Worm (Caenorhabditis elegans): ENCODE results near the gene egg-1.

Gene egg-1

DNA sequence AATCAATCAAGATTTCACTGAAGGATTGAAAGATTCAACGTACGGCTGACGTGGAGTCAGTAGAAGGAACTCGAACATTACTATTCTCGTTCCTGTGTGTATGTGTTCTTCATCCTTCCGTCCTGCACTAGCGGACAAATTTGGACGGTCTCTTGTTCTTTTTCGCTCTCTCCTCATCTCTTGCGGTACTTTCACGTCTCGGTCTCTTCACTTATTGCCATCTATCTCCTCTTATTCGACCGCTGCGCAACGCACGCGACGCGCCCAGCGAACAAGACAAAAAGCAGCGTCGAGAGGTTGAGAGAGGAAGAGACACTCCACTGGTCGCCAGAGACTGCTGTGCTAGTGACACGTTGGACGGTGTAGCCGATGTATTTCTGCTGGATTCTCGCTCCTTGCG, 12.5 kb upstream of the egg-1 start (continued):
- TF ChIP-seq dpl-1 (GFP tag; optimal IDR thresholded peaks at IDR 0.05) (peak in 2 of 3 experiments; percentile 49 to 62), unc-30 (tag; optimal IDR thresholded peaks at IDR 0.05) (no peak), mef-2 (tag; optimal IDR thresholded peaks at IDR 0.05) (no peak), lin-14 (GFP tag; optimal IDR thresholded peaks at IDR 0.05) (peak; percentile 90), lin-15B (tag; optimal IDR thresholded peaks at IDR 0.05) (peak; percentile 24), nhr-85 (tag) (no peak), mdl-1 (tag; optimal IDR thresholded peaks at IDR 0.05) (peak in 1 of 2 experiments; percentile 62), xbp-1 (tag; optimal IDR thresholded peaks at IDR 0.05) (peak; percentile 36), egl-13 (tag; optimal IDR thresholded peaks at IDR 0.05) (no peak), snpc-4 (tag; optimal IDR thresholded peaks at IDR 0.05) (peak; percentile 31), elt-3 (tag; optimal IDR thresholded peaks at IDR 0.05) (peak in 1 of 6 experiments; percentile 44), aha-1 (tag; optimal IDR thresholded peaks at IDR 0.05) (no peak), nhr-77 (tag; optimal IDR thresholded peaks at IDR 0.05) (peak; percentile 43), swsn-7 (tag; optimal IDR thresholded peaks at IDR 0.05) (peak; percentile 56), skn-1 (tag; optimal IDR thresholded peaks at IDR 0.05) (peak; percentile 54), unc-130 (tag; optimal IDR thresholded peaks at IDR 0.05) (no peak), aly-2 (tag; optimal IDR thresholded peaks at IDR 0.05) (no peak), C16A3.4 (tag; optimal IDR thresholded peaks at IDR 0.05) (peak; percentile 57), ceh-8 (GFP tag; optimal IDR thresholded peaks at IDR 0.05) (no peak), unc-86 (tag; optimal IDR thresholded peaks at IDR 0.05) (peak; percentile 35), lin-35 (GFP tag; optimal IDR thresholded peaks at IDR 0.05) (peak; percentile 55 to 64), jun-1 (tag; optimal IDR thresholded peaks at IDR 0.05) (peak; percentile 18)

ce11 chrIII:5717173-5717748, 10.7 kb upstream of the egg-1 start:
- no peak for TF ChIP-seq mdl-1 (tag; optimal IDR thresholded peaks at IDR 0.05)

DNA sequence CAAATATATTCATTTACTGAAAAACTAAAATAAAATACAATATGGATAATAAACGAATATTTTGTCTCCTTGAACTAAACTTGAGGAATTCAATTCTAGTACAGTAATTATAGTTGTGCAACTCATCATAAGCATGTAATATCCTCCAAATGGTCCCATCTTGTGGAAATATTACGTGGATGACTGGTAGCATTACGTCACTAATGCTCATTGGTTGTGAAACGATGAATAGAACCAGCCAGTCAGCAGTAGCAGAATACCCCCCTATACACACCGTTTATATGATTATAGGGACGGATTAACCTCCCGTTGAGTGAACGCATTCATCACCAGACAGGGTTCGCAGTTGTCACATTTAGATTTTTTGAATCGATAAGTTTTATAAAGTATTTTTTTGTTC, 9.6 kb upstream of the egg-1 start:
- TF ChIP-seq egl-27 (tag; optimal IDR thresholded peaks at IDR 0.05) = no peak
- no peak for TF ChIP-seq lin-13 (GFP tag; optimal IDR thresholded peaks at IDR 0.05)
- TF ChIP-seq nhr-77 (tag; optimal IDR thresholded peaks at IDR 0.05) = no peak
- TF ChIP-seq ama-1 (optimal IDR thresholded peaks at IDR 0.05) = no peak
- TF ChIP-seq grh-1 (GFP tag; IDR thresholded peaks at IDR 0.05) = no peak
- TF ChIP-seq lsy-2 (tag; optimal IDR thresholded peaks at IDR 0.05) = no peak
- no peak for TF ChIP-seq xbp-1 (tag; optimal IDR thresholded peaks at IDR 0.05)
- TF ChIP-seq ztf-11 (tag; optimal IDR thresholded peaks at IDR 0.05) = no peak
- TF ChIP-seq aly-2 (tag; optimal IDR thresholded peaks at IDR 0.05) = no peak
- no peak for TF ChIP-seq snpc-4 (tag; optimal IDR thresholded peaks at IDR 0.05)
- no peak for TF ChIP-seq nhr-28 (tag; optimal IDR thresholded peaks at IDR 0.05)
- no peak for TF ChIP-seq nhr-85 (tag)
- TF ChIP-seq vab-15 (tag; optimal IDR thresholded peaks at IDR 0.05) = no peak

ce11 chrIII:5719105-5719831, 8.7 kb upstream of the egg-1 start:
- peak; percentile 70 for TF ChIP-seq nhr-85 (tag)
- peak; percentile 6 for TF ChIP-seq blmp-1 (tag; optimal IDR thresholded peaks at IDR 0.05)
- no peak for TF ChIP-seq lin-13 (GFP tag; optimal IDR thresholded peaks at IDR 0.05)
- TF ChIP-seq nhr-12 (tag; optimal IDR thresholded peaks at IDR 0.05) = no peak
- TF ChIP-seq lin-14 (GFP tag; optimal IDR thresholded peaks at IDR 0.05) = peak; percentile 24
- TF ChIP-seq vab-15 (tag; optimal IDR thresholded peaks at IDR 0.05) = no peak

- TF ChIP-seq swsn-7 (tag; optimal IDR thresholded peaks at IDR 0.05) (no peak), lin-15B (tag; optimal IDR thresholded peaks at IDR 0.05) (no peak), ztf-11 (tag; optimal IDR thresholded peaks at IDR 0.05) (no peak), ces-1 (GFP tag; optimal IDR thresholded peaks at IDR 0.05) (no peak), efl-1 (optimal IDR thresholded peaks at IDR 0.05) (peak; percentile 75 to 98), efl-1 (GFP tag; optimal IDR thresholded peaks at IDR 0.05 in 1 of 2) (peak; percentile 72 to 96), mep-1 (tag; optimal IDR thresholded peaks at IDR 0.05) (no peak), ceh-8 (GFP tag; optimal IDR thresholded peaks at IDR 0.05) (no peak), unc-130 (tag; optimal IDR thresholded peaks at IDR 0.05) (no peak), jun-1 (tag; optimal IDR thresholded peaks at IDR 0.05) (no peak), vab-15 (tag; optimal IDR thresholded peaks at IDR 0.05) (no peak), lsy-2 (tag; optimal IDR thresholded peaks at IDR 0.05) (peak in 1 of 2 experiments; percentile 4), lir-3 (tag; optimal IDR thresholded peaks at IDR 0.05; ENCODE audit: poor library complexity) (no peak), dpl-1 (GFP tag; optimal IDR thresholded peaks at IDR 0.05) (peak; percentile 46 to 80 (median 71)), hpl-2 (GFP tag; optimal IDR thresholded peaks at IDR 0.05) (no peak), fkh-10 (GFP tag; optimal IDR thresholded peaks at IDR 0.05) (no peak), rnt-1 (tag; optimal IDR thresholded peaks at IDR 0.05) (no peak), nhr-84 (tag; optimal IDR thresholded peaks at IDR 0.05) (no peak), sptf-1 (tag; optimal IDR thresholded peaks at IDR 0.05) (no peak), nhr-12 (tag; optimal IDR thresholded peaks at IDR 0.05) (no peak), fkh-4 (tag; optimal IDR thresholded peaks at IDR 0.05; ENCODE audit: borderline replicate concordance) (no peak), aly-2 (tag; optimal IDR thresholded peaks at IDR 0.05) (no peak)
These were observed 8.2 kb upstream of the egg-1 start for ce11 chrIII:5719832-5720194.

Measured in whole organism, L1 larva.